Fruit fly (Drosophila melanogaster) Kc167 (cell line): Measurements from ENCODE around the gene Atg6.

ENCODE experiments used
- Sin3A ChIP-seq: fragments of >200 bp; optimal IDR thresholded peaks from 2 replicates; lab custom pipeline; 2018; ENCODE audit warnings: missing external identifiers
- insv ChIP-seq: fragments of >200 bp; optimal IDR thresholded peaks from 3 replicates; lab custom pipeline; 2018; ENCODE audit warnings: missing external identifiers

DNA sequence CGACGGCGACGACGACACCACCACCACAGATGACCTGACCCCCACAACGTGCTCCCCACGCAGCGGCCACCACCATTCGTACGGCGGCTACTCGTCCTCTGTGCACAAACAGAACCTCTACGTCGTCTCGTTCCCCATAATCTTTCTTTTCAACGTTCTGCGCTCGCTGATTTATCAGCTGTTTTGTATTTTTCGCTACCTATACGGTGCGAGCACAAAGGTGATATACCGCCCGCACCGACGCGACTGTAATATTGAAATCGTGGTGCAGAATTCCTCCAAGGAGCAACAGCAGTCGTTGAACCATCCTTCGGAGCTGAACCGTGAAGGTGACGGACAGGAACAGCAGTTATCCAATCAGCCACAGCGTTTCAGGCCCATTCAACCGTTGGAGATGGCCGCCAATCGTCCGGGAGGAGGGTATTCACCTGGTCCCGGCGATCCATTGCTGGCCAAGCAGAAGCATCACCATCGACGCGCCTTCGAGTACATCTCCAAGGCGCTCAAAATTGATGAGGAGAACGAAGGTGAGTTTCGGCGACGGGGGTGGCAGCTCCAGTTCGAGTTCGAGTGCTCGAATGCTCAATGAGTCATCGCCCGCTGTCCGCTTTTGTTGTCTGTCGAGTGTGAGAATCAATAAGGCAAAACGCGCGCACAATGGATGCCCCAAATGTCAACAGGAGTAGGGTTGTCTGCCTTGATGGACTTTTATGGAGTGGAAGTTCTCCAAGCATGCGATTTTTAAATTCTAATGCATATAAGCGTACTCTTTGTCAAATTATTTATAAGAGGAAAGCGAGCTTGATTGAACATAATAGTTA, 11.6 kb downstream of the Atg6 start, which contains the start of gene Miro:
- TF ChIP-seq Sin3A (lab: Kevin White, UChicago) (no peak), insv (lab: Kevin White, UChicago) (no peak)
